Fruit fly (Drosophila melanogaster): ENCODE results near the gene ems.
A peak's percentile ranks its signal among the peaks of the same experiment; 100 is the strongest.

ems gene

dm6 chr3R:13875438-13875861 is 26.2 kb upstream of the ems start (continued):
- TF ChIP-seq CG4318 (GFP tag; optimal IDR thresholded peaks at IDR 0.05) (peak; percentile 31), CG15336 (GFP tag; IDR thresholded peaks at IDR 0.05) (no peak), net (GFP tag; optimal IDR thresholded peaks at IDR 0.05) (no peak), dsx (GFP tag; optimal IDR thresholded peaks at IDR 0.05; ENCODE audit: poor library complexity, severe bottlenecking) (peak; percentile 5), Sox15 (GFP tag; optimal IDR thresholded peaks at IDR 0.05) (no peak), Blimp-1 (GFP tag; optimal IDR thresholded peaks at IDR 0.05) (peak; percentile 8), fkh (GFP tag; optimal IDR thresholded peaks at IDR 0.05) (no peak), CG3919 (GFP tag; optimal IDR thresholded peaks at IDR 0.05) (peak; percentile 57), Eip78C (GFP tag) (peak; percentile 53), vri (GFP tag; optimal IDR thresholded peaks at IDR 0.05) (no peak), achi (GFP tag; optimal IDR thresholded peaks at IDR 0.05) (peak; percentile 46), CG8119 (GFP tag; IDR thresholded peaks at IDR 0.05) (peak; percentile 56), CG10669 (GFP tag; optimal IDR thresholded peaks at IDR 0.05) (peak; percentile 0), CG6792 (GFP tag; optimal IDR thresholded peaks at IDR 0.05) (no peak), CG6854 (GFP tag; optimal IDR thresholded peaks at IDR 0.05) (no peak), CG10631 (GFP tag; optimal IDR thresholded peaks at IDR 0.05) (peak; percentile 56), topi (GFP tag; optimal IDR thresholded peaks at IDR 0.05) (peak; percentile 19), CG32006 (GFP tag; optimal IDR thresholded peaks at IDR 0.05) (peak; percentile 67), acj6 (GFP tag; optimal IDR thresholded peaks at IDR 0.05) (peak; percentile 28), CG9139 (GFP tag; optimal IDR thresholded peaks at IDR 0.05) (peak; percentile 16), CG8319 (GFP tag; optimal IDR thresholded peaks at IDR 0.05) (no peak), CG34406 (GFP tag; optimal IDR thresholded peaks at IDR 0.05) (peak; percentile 35), cyc (GFP tag; optimal IDR thresholded peaks at IDR 0.05) (no peak), Ets96B (tag; optimal IDR thresholded peaks at IDR 0.05) (peak; percentile 62), OdsH (GFP tag; optimal IDR thresholded peaks at IDR 0.05) (peak; percentile 35)

dm6 chr3R:13877125-13877524 is 24.5 kb upstream of the ems start:
- TF ChIP-seq Ets21C (GFP tag; optimal IDR thresholded peaks at IDR 0.05) (no peak), Ets96B (tag; optimal IDR thresholded peaks at IDR 0.05) (no peak), pdm3 (GFP tag; optimal IDR thresholded peaks at IDR 0.05) (no peak), CG11294 (GFP tag; IDR thresholded peaks at IDR 0.05) (no peak), Eip78C (GFP tag) (peak; percentile 38), vri (GFP tag; optimal IDR thresholded peaks at IDR 0.05) (no peak), CG3032 (tag; optimal IDR thresholded peaks at IDR 0.05) (no peak), Sox15 (GFP tag; optimal IDR thresholded peaks at IDR 0.05) (no peak), eg (GFP tag; IDR thresholded peaks at IDR 0.05) (peak; percentile 24; the same call in 1 of the 3 replicates), fkh (GFP tag; optimal IDR thresholded peaks at IDR 0.05) (no peak), Hr4 (GFP tag; optimal IDR thresholded peaks at IDR 0.05) (no peak), dsx (GFP tag; optimal IDR thresholded peaks at IDR 0.05; ENCODE audit: poor library complexity, severe bottlenecking) (peak; percentile 43), CG7368 (GFP tag; optimal IDR thresholded peaks at IDR 0.05) (no peak), CG6163 (GFP tag; IDR thresholded peaks at IDR 0.05) (peak; percentile 43; the same call in 1 of the 3 replicates), Met (GFP tag; optimal IDR thresholded peaks at IDR 0.05) (no peak), CG11762 (GFP tag; optimal IDR thresholded peaks at IDR 0.05; ENCODE audit: insufficient read depth) (no peak), CG34406 (GFP tag; optimal IDR thresholded peaks at IDR 0.05) (no peak), CG4318 (GFP tag; optimal IDR thresholded peaks at IDR 0.05) (no peak), svp (GFP tag) (no peak), Gug (GFP tag; IDR thresholded peaks at IDR 0.05) (no peak), CG11902 (GFP tag; optimal IDR thresholded peaks at IDR 0.05) (no peak), esn (GFP tag; optimal IDR thresholded peaks at IDR 0.05) (no peak), net (GFP tag; optimal IDR thresholded peaks at IDR 0.05) (no peak)

- no peak for TF ChIP-seq Ets96B (tag; optimal IDR thresholded peaks at IDR 0.05)
- TF ChIP-seq CG32006 (GFP tag; optimal IDR thresholded peaks at IDR 0.05) = no peak
- TF ChIP-seq Sox14 (GFP tag; optimal IDR thresholded peaks at IDR 0.05) = no peak
- TF ChIP-seq CG8319 (GFP tag; optimal IDR thresholded peaks at IDR 0.05) = no peak
- no peak for TF ChIP-seq lz (GFP tag; optimal IDR thresholded peaks at IDR 0.05)
- TF ChIP-seq fd59A (GFP tag; optimal IDR thresholded peaks at IDR 0.05) = no peak
- no peak for TF ChIP-seq pdm3 (GFP tag; optimal IDR thresholded peaks at IDR 0.05)
- no peak for TF ChIP-seq CG11762 (GFP tag; optimal IDR thresholded peaks at IDR 0.05; ENCODE audit: insufficient read depth)
- TF ChIP-seq CG6163 (GFP tag; IDR thresholded peaks at IDR 0.05) = no peak
Observed at dm6 chr3R:13879349-13879748, 22.3 kb upstream of the ems start.
